Worm (Caenorhabditis elegans) whole organism, L4 larva: ENCODE measurements around the gene snrp-3.

Experiments
- R02D3.7 ChIP-seq: fragments of 150-350 bp; sonication (generic microtip); optimal IDR thresholded peaks from 3 replicates; lab custom pipeline; 2014; ENCODE audit warnings: missing biosample characterization, missing genetic modification characterization
- aha-1 ChIP-seq: fragments of 150-350 bp; peaks from one replicate; lab custom pipeline; 2014; ENCODE audit warnings: missing biosample characterization, missing genetic modification characterization
- dve-1 ChIP-seq: sonication (generic microtip); optimal IDR thresholded peaks from 2 replicates; lab custom pipeline; 2017; ENCODE audit warnings: antibody characterized with exemption, mild to moderate bottlenecking, missing genetic modification characterization, missing compliant biosample characterization; ENCODE audit not compliant: insufficient read depth
- egl-27 ChIP-seq: sonication (generic microtip); optimal IDR thresholded peaks from 3 replicates; lab custom pipeline; 2017; ENCODE audit warnings: missing biosample characterization, missing genetic modification reagents, missing genetic modification characterization
- fos-1 ChIP-seq: fragments of 150-350 bp; optimal IDR thresholded peaks from 2 replicates; lab custom pipeline; 2014; ENCODE audit warnings: missing biosample characterization, missing genetic modification characterization
- lin-39 ChIP-seq: fragments of 150-350 bp; optimal IDR thresholded peaks from 2 replicates; lab custom pipeline; 2014; ENCODE audit warnings: missing biosample characterization, missing genetic modification reagents, missing genetic modification characterization
- unc-39 ChIP-seq: sonication (generic microtip); optimal IDR thresholded peaks from 2 replicates; lab custom pipeline; 2017; ENCODE audit warnings: missing biosample characterization, missing genetic modification characterization
- zag-1 ChIP-seq: fragments of 150-350 bp; optimal IDR thresholded peaks from 2 replicates; lab custom pipeline; 2014; ENCODE audit warnings: missing biosample characterization, missing genetic modification characterization

ce11 chrIV:8729636-8730035 is 42.0 kb upstream of the snrp-3 start:
- no peak for TF ChIP-seq fos-1
- TF ChIP-seq R02D3.7 (tag; lab: Kevin White, UChicago): no peak
- TF ChIP-seq lin-39: no peak
- TF ChIP-seq aha-1 (tag; lab: Kevin White, UChicago): peak; percentile 33
- TF ChIP-seq egl-27 (tag; lab: Kevin White, UChicago): no peak
- TF ChIP-seq unc-39: no peak
- TF ChIP-seq zag-1 (tag; lab: Kevin White, UChicago): no peak
- TF ChIP-seq dve-1: peak; percentile 53
